Fruit fly (Drosophila melanogaster) whole organism, pupa: ENCODE results near the gene drongo.

Source experiments
- CG10348 ChIP-seq: fragments of 200-800 bp; sonication (Bioruptor generic); IDR thresholded peaks from 2 replicates; pipeline ENCODE4 v1.3.6; 2022; ENCODE audit warnings: missing biosample characterization, missing genetic modification characterization
- CG13204 ChIP-seq: fragments of 200-800 bp; sonication (Bioruptor generic); optimal IDR thresholded peaks from 2 replicates; lab custom pipeline; 2018; ENCODE audit warnings: missing biosample characterization, mild to moderate bottlenecking, missing genetic modification characterization, moderate library complexity
- CG15710 ChIP-seq: fragments of 200-800 bp; sonication (Bioruptor generic); optimal IDR thresholded peaks from 2 replicates; lab custom pipeline; 2018; ENCODE audit warnings: missing biosample characterization, mild to moderate bottlenecking, missing genetic modification characterization, moderate library complexity
- CG32121 ChIP-seq: fragments of 200-800 bp; sonication (Bioruptor generic); IDR thresholded peaks from 2 replicates; pipeline ENCODE4 v1.3.6; 2022; ENCODE audit warnings: missing biosample characterization, missing genetic modification characterization
- CG8159 ChIP-seq: fragments of 200-800 bp; sonication (Bioruptor generic); optimal IDR thresholded peaks from 3 replicates; lab custom pipeline; 2018; ENCODE audit warnings: missing biosample characterization, mild to moderate bottlenecking, missing genetic modification characterization, moderate library complexity
- Snoo ChIP-seq: fragments of 200-800 bp; sonication (Bioruptor generic); optimal IDR thresholded peaks from 3 replicates; lab custom pipeline; 2017; ENCODE audit warnings: missing biosample characterization, mild to moderate bottlenecking, missing genetic modification characterization, inconsistent platforms
- fd96Ca ChIP-seq: fragments of 200-800 bp; sonication (Bioruptor generic); IDR thresholded peaks from 3 replicates; pipeline ENCODE4 v1.3.6; 2022; ENCODE audit warnings: missing biosample characterization, missing genetic modification characterization

DNA sequence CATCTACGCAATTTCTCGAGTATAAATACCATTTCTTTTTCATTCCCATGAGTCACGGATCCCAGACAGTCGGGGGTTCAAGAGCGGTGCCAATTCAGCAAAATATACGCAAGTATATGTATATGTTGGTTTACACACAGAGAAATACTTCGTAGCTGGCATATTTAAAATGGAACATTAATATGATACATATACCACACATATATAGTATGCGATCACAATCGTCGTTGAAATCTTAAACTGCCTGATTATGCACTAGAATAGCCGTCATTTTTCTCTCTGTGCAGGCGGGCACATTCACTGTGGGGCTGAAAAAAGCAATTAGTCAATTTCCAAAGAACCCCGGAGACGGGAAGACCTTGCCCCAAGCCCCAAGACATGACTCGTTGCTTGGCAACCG lies 9.2 kb downstream of the drongo start:
- no peak for TF ChIP-seq CG13204 (GFP tag; lab: Kevin White, UChicago)
- TF ChIP-seq fd96Ca (GFP tag; lab: Robert Waterston, UW) = peak; percentile 96
- TF ChIP-seq CG32121 = peak; percentile 95
- TF ChIP-seq CG15710 (tag; lab: Kevin White, UChicago) = peak; percentile 96
- peak; percentile 95 for TF ChIP-seq CG8159 (tag; lab: Kevin White, UChicago)
- TF ChIP-seq CG10348 (GFP tag; lab: Robert Waterston, UW) = 0 out of 2 replicates have a peak, but pooled peaks have one; percentile 22
- peak; percentile 97 for TF ChIP-seq Snoo (tag; lab: Kevin White, UChicago)
